Worm (Caenorhabditis elegans) whole organism, L4 larva: ENCODE measurements around the gene C24D10.2.
"Not testable (repeated sequence)": the region's sequence is repeated elsewhere in the genome, so short reads cannot be mapped to it uniquely, and the experiment has no call there.

Source experiments
- F37D6.2 ChIP-seq: sonication (generic microtip); optimal IDR thresholded peaks from 2 replicates; lab custom pipeline; 2016; ENCODE audit warnings: mild to moderate bottlenecking, missing genetic modification characterization, missing compliant biosample characterization
- F49E8.2 ChIP-seq: sonication (generic microtip); optimal IDR thresholded peaks from 2 replicates; lab custom pipeline; 2016; ENCODE audit warnings: missing compliant biosample characterization, mild to moderate bottlenecking, missing genetic modification characterization, borderline replicate concordance
- Y5F2A.4 ChIP-seq: fragments of 200-800 bp; sonication (Bioruptor generic); optimal IDR thresholded peaks from 2 replicates; lab custom pipeline; 2018; ENCODE audit warnings: mild to moderate bottlenecking, missing genetic modification characterization, missing compliant biosample characterization
- Y75B8A.6 ChIP-seq: fragments of 200-800 bp; sonication (Bioruptor generic); IDR thresholded peaks from 2 replicates; pipeline ENCODE4 v1.3.6; 2022; ENCODE audit warnings: missing genetic modification reagents, missing genetic modification characterization, missing compliant biosample characterization
- ZK337.2 ChIP-seq: fragments of 200-800 bp; sonication (Bioruptor generic); IDR thresholded peaks from 2 replicates; pipeline ENCODE4 v1.3.6; 2022; ENCODE audit warnings: missing genetic modification reagents, missing genetic modification characterization, missing compliant biosample characterization
- aha-1 ChIP-seq: fragments of 150-350 bp; peaks from one replicate; lab custom pipeline; 2014; ENCODE audit warnings: missing biosample characterization, missing genetic modification characterization
- arid-1 ChIP-seq: fragments of 200-800 bp; sonication (Bioruptor generic); conservative IDR thresholded peaks from 2 replicates; pipeline ENCODE4 v1.3.6; 2022; ENCODE audit warnings: missing genetic modification reagents, missing genetic modification characterization, missing compliant biosample characterization
- ceh-28 ChIP-seq: fragments of 150-350 bp; optimal IDR thresholded peaks from 2 replicates; lab custom pipeline; 2014; ENCODE audit warnings: missing biosample characterization, missing genetic modification reagents, missing genetic modification characterization
- ceh-82 ChIP-seq: sonication (generic microtip); optimal IDR thresholded peaks from 2 replicates; lab custom pipeline; 2017; ENCODE audit warnings: missing biosample characterization, missing genetic modification characterization
- ctbp-1 ChIP-seq: fragments of 200-800 bp; sonication (Bioruptor generic); IDR thresholded peaks from 2 replicates; pipeline ENCODE4 v1.3.6; 2022; ENCODE audit warnings: missing genetic modification reagents, missing genetic modification characterization, missing compliant biosample characterization
- daf-16 ChIP-seq, 3 experiments: sonication (generic microtip); optimal IDR thresholded peaks; 2 replicates each; lab custom pipeline; 2016 to 2017; ENCODE audit warnings: missing genetic modification characterization in 3 of 3, missing genetic modification reagents in 3 of 3, mild to moderate bottlenecking in 2 of 3, missing compliant biosample characterization in 2 of 3, missing biosample characterization in 1 of 3, moderate library complexity in 1 of 3
- dpl-1 ChIP-seq: fragments of 150-350 bp; optimal IDR thresholded peaks from 2 replicates; lab custom pipeline; 2014; ENCODE audit warnings: missing biosample characterization, missing genetic modification reagents, missing genetic modification characterization
- duxl-1 ChIP-seq: sonication (generic microtip); optimal IDR thresholded peaks from 2 replicates; lab custom pipeline; 2016; ENCODE audit warnings: mild to moderate bottlenecking, missing genetic modification characterization, moderate library complexity, missing compliant biosample characterization; ENCODE audit not compliant: poor library complexity
- gei-8 ChIP-seq: fragments of 200-800 bp; sonication (Bioruptor generic); optimal IDR thresholded peaks from 2 replicates; lab custom pipeline; 2018; ENCODE audit warnings: mild to moderate bottlenecking, missing genetic modification characterization, missing compliant biosample characterization
- hlh-11 ChIP-seq: fragments of 200-800 bp; sonication (Bioruptor generic); optimal IDR thresholded peaks from 2 replicates; lab custom pipeline; 2018; ENCODE audit warnings: mild to moderate bottlenecking, missing genetic modification characterization, missing compliant biosample characterization
- hlh-30 ChIP-seq: sonication (generic microtip); optimal IDR thresholded peaks from 2 replicates; lab custom pipeline; 2017; ENCODE audit warnings: antibody characterized with exemption, mild to moderate bottlenecking, missing genetic modification characterization, missing compliant biosample characterization; ENCODE audit not compliant: insufficient read depth
- jun-1 ChIP-seq: fragments of 150-350 bp; optimal IDR thresholded peaks from 2 replicates; lab custom pipeline; 2014; ENCODE audit warnings: missing biosample characterization, missing genetic modification reagents, missing genetic modification characterization
- lim-7 ChIP-seq: fragments of 200-800 bp; sonication (Bioruptor generic); IDR thresholded peaks from 2 replicates; pipeline ENCODE4 v1.3.6; 2022; ENCODE audit warnings: missing genetic modification characterization, missing compliant biosample characterization
- lin-1 ChIP-seq: fragments of 200-800 bp; sonication (Bioruptor generic); IDR thresholded peaks from 2 replicates; pipeline ENCODE4 v1.3.6; 2022; ENCODE audit warnings: missing genetic modification reagents, missing genetic modification characterization, missing compliant biosample characterization
- lin-13 ChIP-seq: fragments of 150-350 bp; optimal IDR thresholded peaks from 2 replicates; lab custom pipeline; 2014; ENCODE audit warnings: missing biosample characterization, missing genetic modification reagents, missing genetic modification characterization
- lir-3 ChIP-seq: sonication (generic microtip); optimal IDR thresholded peaks from 2 replicates; lab custom pipeline; 2016; ENCODE audit warnings: mild to moderate bottlenecking, missing genetic modification characterization, missing compliant biosample characterization
- lsy-2 ChIP-seq, 2 experiments: fragments of 150-350 bp in 1 of 2; sonication (generic microtip) in 1 of 2; optimal IDR thresholded peaks; 2 replicates each; lab custom pipeline; 2014 to 2017; ENCODE audit warnings: missing biosample characterization in 2 of 2, missing genetic modification characterization in 2 of 2
- nhr-11 ChIP-seq: fragments of 150-350 bp; optimal IDR thresholded peaks from 2 replicates; lab custom pipeline; 2014; ENCODE audit warnings: missing biosample characterization, missing genetic modification characterization
- nhr-111 ChIP-seq: fragments of 200-800 bp; sonication (Bioruptor generic); optimal IDR thresholded peaks from 2 replicates; lab custom pipeline; 2018; ENCODE audit warnings: mild to moderate bottlenecking, missing genetic modification characterization, missing compliant biosample characterization
- nhr-25 ChIP-seq: sonication (generic microtip); optimal IDR thresholded peaks from 2 replicates; lab custom pipeline; 2017; ENCODE audit warnings: missing genetic modification characterization, mild to moderate bottlenecking, missing compliant biosample characterization, antibody characterized with exemption, moderate library complexity, borderline replicate concordance; ENCODE audit not compliant: insufficient read depth
- nhr-28 ChIP-seq: fragments of 150-350 bp; optimal IDR thresholded peaks from 2 replicates; lab custom pipeline; 2014; ENCODE audit warnings: missing biosample characterization, missing genetic modification characterization
- nhr-48 ChIP-seq: sonication (generic microtip); optimal IDR thresholded peaks from 2 replicates; lab custom pipeline; 2016; ENCODE audit warnings: mild to moderate bottlenecking, missing genetic modification characterization, missing compliant biosample characterization
- sdz-12 ChIP-seq: fragments of 200-800 bp; sonication (Bioruptor generic); optimal IDR thresholded peaks from 2 replicates; lab custom pipeline; 2018; ENCODE audit warnings: mild to moderate bottlenecking, missing genetic modification characterization, missing compliant biosample characterization
- skn-1 ChIP-seq: fragments of 150-350 bp; optimal IDR thresholded peaks from 2 replicates; lab custom pipeline; 2014; ENCODE audit warnings: missing biosample characterization, missing genetic modification characterization
- snpc-4 ChIP-seq: fragments of 150-350 bp; optimal IDR thresholded peaks from 2 replicates; lab custom pipeline; 2014; ENCODE audit warnings: missing biosample characterization, missing genetic modification characterization
- tag-97 ChIP-seq: fragments of 200-800 bp; sonication (Bioruptor generic); IDR thresholded peaks from 2 replicates; pipeline ENCODE4 v1.3.6; 2022; ENCODE audit warnings: missing genetic modification characterization, missing compliant biosample characterization
- tra-1 ChIP-seq: fragments of 200-800 bp; sonication (Bioruptor generic); IDR thresholded peaks from 2 replicates; pipeline ENCODE4 v1.3.6; 2022; ENCODE audit warnings: missing genetic modification reagents, missing genetic modification characterization, missing compliant biosample characterization
- unc-62 ChIP-seq, 3 experiments: fragments of 150-350 bp in 1 of 3; sonication (generic microtip); optimal IDR thresholded peaks in 2 of 3; peaks in 1 of 3; 1 replicate in 1 of 3; 2 replicates in 2 of 3; lab custom pipeline; 2014 to 2017; ENCODE audit warnings: missing biosample characterization in 3 of 3, missing genetic modification characterization in 3 of 3, missing genetic modification reagents in 3 of 3, missing genotype in 1 of 3
- zfp-2 ChIP-seq: sonication (generic microtip); optimal IDR thresholded peaks from 2 replicates; lab custom pipeline; 2016; ENCODE audit warnings: mild to moderate bottlenecking, missing genetic modification characterization, missing compliant biosample characterization
- zip-11 ChIP-seq: fragments of 200-800 bp; sonication (Bioruptor generic); IDR thresholded peaks from 2 replicates; pipeline ENCODE4 v1.3.6; 2022; ENCODE audit warnings: missing genetic modification characterization, missing compliant biosample characterization
- ztf-11 ChIP-seq: fragments of 150-350 bp; optimal IDR thresholded peaks from 2 replicates; lab custom pipeline; 2014; ENCODE audit warnings: missing biosample characterization, missing genetic modification characterization

The C24D10.2 gene

ce11 chrIV:5165626-5166025 lies 2.5 kb downstream of the C24D10.2 start, which contains the start of gene nspd-6:
Gene nspd-6, minus strand, starts transcription at chrIV:5165726.
- TF ChIP-seq hlh-30; nhr-48 (tag; lab: Kevin White, UChicago); tag-97: not testable (repeated sequence)

ce11 chrIV:5166030-5166429 lies 2.9 kb downstream of the C24D10.2 start, which contains the start of gene ptp-5.1:
Gene ptp-5.1, plus strand, starts transcription at chrIV:5166330.
- no peak for TF ChIP-seq F49E8.2 (tag; lab: Kevin White, UChicago)
- no peak for TF ChIP-seq nhr-111
- TF ChIP-seq jun-1 (tag; lab: Kevin White, UChicago): no peak
- no peak for TF ChIP-seq ceh-28 (tag; lab: Kevin White, UChicago)
- no peak for TF ChIP-seq zfp-2 (tag; lab: Kevin White, UChicago)
- no peak for TF ChIP-seq ceh-82 (tag; lab: Kevin White, UChicago)
- no peak for TF ChIP-seq gei-8 (GFP tag; lab: Kevin White, UChicago)
- TF ChIP-seq lin-1 (GFP tag; lab: Robert Waterston, UW): no peak
- TF ChIP-seq, all 104 proteins: peak for 0

- TF ChIP-seq unc-62 (GFP tag; optimal IDR thresholded peaks at IDR 0.05 in 1 of 2; lab: Kevin White, UChicago): peak in 1 of 2 experiments; percentile 83
- no peak for TF ChIP-seq unc-62 (tag; optimal IDR thresholded peaks at IDR 0.05; lab: Kevin White, UChicago)
- TF ChIP-seq Y5F2A.4: no peak
- TF ChIP-seq hlh-11 (tag; lab: Kevin White, UChicago): peak; percentile 21
- peak in 1 of 2 experiments; percentile 68 for TF ChIP-seq daf-16 (GFP tag; optimal IDR thresholded peaks at IDR 0.05; lab: Kevin White, UChicago)
- no peak for TF ChIP-seq daf-16 (tag; optimal IDR thresholded peaks at IDR 0.05; lab: Kevin White, UChicago)
These were observed 6.2 kb downstream of the C24D10.2 start for ce11 chrIV:5169335-5169734.

DNA sequence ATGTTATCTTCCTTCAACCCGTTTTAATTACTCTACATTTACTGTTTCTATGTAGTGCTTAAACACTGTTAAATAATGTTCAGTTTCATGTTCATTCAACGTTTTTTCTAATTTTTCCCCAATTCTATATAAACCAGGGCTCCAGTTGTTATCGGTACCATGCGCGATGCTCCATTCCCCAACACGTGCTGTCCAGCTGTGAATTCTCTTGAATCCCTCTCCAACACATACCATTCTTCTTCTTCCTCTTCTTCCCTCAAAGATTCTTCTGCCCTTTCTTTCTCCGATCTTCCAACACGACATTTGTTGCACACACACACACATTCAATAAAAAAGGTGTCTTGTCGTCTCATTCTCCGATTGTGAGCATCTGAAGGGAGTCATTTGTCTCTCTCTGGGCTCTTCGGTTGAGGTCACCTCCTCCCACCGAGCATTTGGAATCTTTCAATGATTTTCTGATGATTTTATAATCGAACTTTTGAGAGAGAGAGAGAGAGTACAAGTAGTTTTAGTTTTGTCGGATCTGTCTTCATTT lies 8.9 kb downstream of the C24D10.2 start:
- peak in 1 of 2 experiments; percentile 34 for TF ChIP-seq unc-62 (GFP tag; optimal IDR thresholded peaks at IDR 0.05 in 1 of 2; lab: Kevin White, UChicago)
- TF ChIP-seq unc-62 (tag; optimal IDR thresholded peaks at IDR 0.05; lab: Kevin White, UChicago): no peak
- TF ChIP-seq arid-1: no peak
- peak; percentile 72 for TF ChIP-seq aha-1
- no peak for TF ChIP-seq duxl-1 (tag; lab: Kevin White, UChicago)
- peak; percentile 30 for TF ChIP-seq hlh-11 (tag; lab: Kevin White, UChicago)
- TF ChIP-seq nhr-25 (tag; lab: Kevin White, UChicago): no peak
- TF ChIP-seq lim-7 (GFP tag; lab: Robert Waterston, UW): no peak
- TF ChIP-seq ctbp-1 (GFP tag; lab: Robert Waterston, UW): no peak
- no peak for TF ChIP-seq sdz-12 (GFP tag; lab: Kevin White, UChicago)
- no peak for TF ChIP-seq snpc-4 (tag; lab: Kevin White, UChicago)
- no peak for TF ChIP-seq nhr-48 (tag; lab: Kevin White, UChicago)
- TF ChIP-seq ZK337.2: no peak
- no peak for TF ChIP-seq lin-13 (GFP tag; lab: Kevin White, UChicago)
- TF ChIP-seq gei-8 (GFP tag; lab: Kevin White, UChicago): no peak
- TF ChIP-seq F37D6.2: no peak
- no peak for TF ChIP-seq dpl-1 (GFP tag; lab: Kevin White, UChicago)
- TF ChIP-seq zip-11 (GFP tag; lab: Robert Waterston, UW): no peak
- TF ChIP-seq lsy-2 (tag; optimal IDR thresholded peaks at IDR 0.05; lab: Kevin White, UChicago): no peak
- no peak for TF ChIP-seq tra-1 (GFP tag; lab: Robert Waterston, UW)
- TF ChIP-seq nhr-28 (tag; lab: Kevin White, UChicago): no peak
- no peak for TF ChIP-seq nhr-111
- no peak for TF ChIP-seq ztf-11 (tag; lab: Kevin White, UChicago)
- no peak for TF ChIP-seq skn-1 (tag; lab: Kevin White, UChicago)
- no peak for TF ChIP-seq lir-3 (tag; lab: Kevin White, UChicago)
- TF ChIP-seq Y75B8A.6 (GFP tag; lab: Robert Waterston, UW): no peak
- TF ChIP-seq nhr-11 (tag; lab: Kevin White, UChicago): no peak
- TF ChIP-seq zfp-2 (tag; lab: Kevin White, UChicago): no peak
- TF ChIP-seq, all 104 proteins: peak for 3
